Fruit fly (Drosophila melanogaster) whole organism, embryonic: ENCODE data around the gene mRpS7.
A peak's percentile ranks its signal among the peaks of the same experiment; 100 is the strongest.

Source experiments
- Antp ChIP-seq: fragments of 200-800 bp; sonication (Bioruptor generic); optimal IDR thresholded peaks from 3 replicates; lab custom pipeline; 2016; ENCODE audit warnings: missing biosample characterization, missing genetic modification characterization
- BEAF-32 ChIP-seq: fragments of 200-800 bp; sonication (Bioruptor generic); optimal IDR thresholded peaks from 3 replicates; lab custom pipeline; 2017; ENCODE audit warnings: missing biosample characterization, missing genetic modification characterization, mild to moderate bottlenecking, moderate library complexity, missing genetic modification reagents
- Bgb ChIP-seq: fragments of 200-800 bp; sonication (Bioruptor generic); IDR thresholded peaks from 2 replicates; pipeline ENCODE4 v1.3.6; 2022; ENCODE audit warnings: missing biosample characterization, missing genetic modification characterization; ENCODE audit not compliant: partially characterized antibody
- CG10209 ChIP-seq: fragments of 200-800 bp; sonication (Bioruptor generic); optimal IDR thresholded peaks from 3 replicates; lab custom pipeline; 2017; ENCODE audit warnings: missing biosample characterization, mild to moderate bottlenecking, missing genetic modification characterization, missing genetic modification reagents
- CG10462 ChIP-seq: fragments of 200-800 bp; sonication (Bioruptor generic); optimal IDR thresholded peaks from 2 replicates; lab custom pipeline; 2016; ENCODE audit warnings: missing biosample characterization, missing genetic modification characterization
- CG12071 ChIP-seq: fragments of 200-800 bp; sonication (Bioruptor generic); optimal IDR thresholded peaks from 3 replicates; lab custom pipeline; 2018; ENCODE audit warnings: missing biosample characterization, mild to moderate bottlenecking, missing genetic modification characterization
- CG12236 ChIP-seq: fragments of 200-800 bp; sonication (Bioruptor generic); optimal IDR thresholded peaks from 2 replicates; lab custom pipeline; 2016; ENCODE audit warnings: missing biosample characterization, missing genetic modification characterization
- CG14667 ChIP-seq: fragments of 200-800 bp; sonication (Bioruptor generic); IDR thresholded peaks from 2 replicates; pipeline ENCODE4 v1.3.6; 2022; ENCODE audit warnings: missing biosample characterization, missing genetic modification characterization
- CG17359 ChIP-seq: fragments of 200-800 bp; sonication (Bioruptor generic); optimal IDR thresholded peaks from 3 replicates; lab custom pipeline; 2018; ENCODE audit warnings: missing biosample characterization, mild to moderate bottlenecking, missing genetic modification characterization, moderate library complexity
- CG17361 ChIP-seq: fragments of 200-800 bp; sonication (Bioruptor generic); IDR thresholded peaks from 3 replicates; pipeline ENCODE4 v1.3.6; 2022; ENCODE audit warnings: missing biosample characterization, missing genetic modification characterization
- CG17829 ChIP-seq: fragments of 200-800 bp; optimal IDR thresholded peaks from 2 replicates; lab custom pipeline; 2019; ENCODE audit warnings: missing biosample characterization, mild to moderate bottlenecking, missing genetic modification characterization, moderate library complexity
- CG1832 ChIP-seq: fragments of 200-800 bp; sonication (Bioruptor generic); optimal IDR thresholded peaks from 2 replicates; lab custom pipeline; 2017; ENCODE audit warnings: missing biosample characterization, mild to moderate bottlenecking, missing genetic modification characterization, inconsistent platforms
- CG30431 ChIP-seq: fragments of 200-800 bp; sonication (Bioruptor generic); optimal IDR thresholded peaks from 2 replicates; lab custom pipeline; 2017; ENCODE audit warnings: missing biosample characterization, missing genetic modification characterization
- CG31224 ChIP-seq: fragments of 200-800 bp; sonication (Bioruptor generic); IDR thresholded peaks from 2 replicates; pipeline ENCODE4 v1.3.6; 2022; ENCODE audit warnings: missing biosample characterization, missing genetic modification characterization
- CG31388 ChIP-seq: fragments of 200-800 bp; sonication (Bioruptor generic); optimal IDR thresholded peaks from 2 replicates; lab custom pipeline; 2016; ENCODE audit warnings: missing biosample characterization, missing genetic modification characterization
- CG34224 ChIP-seq: fragments of 200-800 bp; sonication (Bioruptor generic); IDR thresholded peaks from 3 replicates; pipeline ENCODE4 v1.3.6; 2022; ENCODE audit warnings: missing biosample characterization, missing genetic modification characterization; ENCODE audit not compliant: partially characterized antibody
- CG5180 ChIP-seq: fragments of 200-800 bp; sonication (Bioruptor generic); optimal IDR thresholded peaks from 3 replicates; lab custom pipeline; 2017; ENCODE audit warnings: missing biosample characterization, missing genetic modification characterization, mild to moderate bottlenecking, moderate library complexity, missing genetic modification reagents
- CG6813 ChIP-seq: fragments of 200-800 bp; sonication (Bioruptor generic); optimal IDR thresholded peaks from 2 replicates; lab custom pipeline; 2017; ENCODE audit warnings: missing biosample characterization, missing genetic modification characterization, mild to moderate bottlenecking, moderate library complexity, missing genetic modification reagents
- CG7839 ChIP-seq: fragments of 200-800 bp; sonication (Bioruptor generic); optimal IDR thresholded peaks from 3 replicates; lab custom pipeline; 2018; ENCODE audit warnings: missing biosample characterization, mild to moderate bottlenecking, missing genetic modification characterization, moderate library complexity
- CG9215 ChIP-seq: fragments of 200-800 bp; sonication (Bioruptor generic); IDR thresholded peaks from 2 replicates; pipeline ENCODE4 v1.3.6; 2022; ENCODE audit warnings: missing biosample characterization, missing genetic modification characterization
- D19A ChIP-seq: fragments of 200-800 bp; optimal IDR thresholded peaks from 3 replicates; lab custom pipeline; 2019; ENCODE audit warnings: missing biosample characterization, mild to moderate bottlenecking, missing genetic modification characterization, moderate library complexity
- Doc3 ChIP-seq: fragments of 200-800 bp; sonication (Bioruptor generic); IDR thresholded peaks from 3 replicates; pipeline ENCODE4 v1.3.6; 2022; ENCODE audit warnings: missing biosample characterization, missing genetic modification characterization; ENCODE audit not compliant: partially characterized antibody
- Fer2 ChIP-seq: fragments of 200-800 bp; sonication (Bioruptor generic); optimal IDR thresholded peaks from 2 replicates; lab custom pipeline; 2018; ENCODE audit warnings: missing biosample characterization, mild to moderate bottlenecking, missing genetic modification characterization, moderate library complexity
- Gug ChIP-seq: fragments of 200-800 bp; sonication (Bioruptor generic); IDR thresholded peaks from 4 replicates; pipeline ENCODE4 v1.3.6; 2022; ENCODE audit warnings: missing biosample characterization, missing genetic modification characterization
- HLH4C ChIP-seq: fragments of 200-800 bp; sonication (Bioruptor generic); IDR thresholded peaks from 3 replicates; pipeline ENCODE4 v1.3.6; 2022; ENCODE audit warnings: missing biosample characterization, missing genetic modification characterization; ENCODE audit not compliant: partially characterized antibody
- Myb ChIP-seq: fragments of 200-800 bp; sonication (Bioruptor generic); optimal IDR thresholded peaks from 2 replicates; lab custom pipeline; 2016; ENCODE audit warnings: missing biosample characterization, missing genetic modification characterization
- Pdp1 ChIP-seq, 2 experiments: fragments of 200-800 bp; sonication (Bioruptor generic); optimal IDR thresholded peaks; 3 replicates each; lab custom pipeline; 2016; ENCODE audit warnings: missing biosample characterization in 2 of 2, missing genetic modification characterization in 2 of 2, mild to moderate bottlenecking in 1 of 2, moderate library complexity in 1 of 2
- Ssrp ChIP-seq: fragments of 200-800 bp; sonication (Bioruptor generic); optimal IDR thresholded peaks from 2 replicates; lab custom pipeline; 2018; ENCODE audit warnings: missing biosample characterization, mild to moderate bottlenecking, missing genetic modification characterization, moderate library complexity
- Trl ChIP-seq, 3 experiments: fragments of >200 bp in 2 of 3; fragments of 200-800 bp in 1 of 3; sonication (Bioruptor generic) in 1 of 3; optimal IDR thresholded peaks; 2 replicates in 1 of 3; 3 replicates in 2 of 3; lab custom pipeline; 2016 to 2017; ENCODE audit warnings: missing biosample characterization in 1 of 3, missing genetic modification characterization in 1 of 3
- al ChIP-seq: fragments of 200-800 bp; sonication (Bioruptor generic); IDR thresholded peaks from 2 replicates; pipeline ENCODE4 v1.3.6; 2022; ENCODE audit warnings: missing biosample characterization, missing genetic modification characterization
- corto ChIP-seq: fragments of 200-800 bp; sonication (Bioruptor generic); optimal IDR thresholded peaks from 2 replicates; lab custom pipeline; 2016; ENCODE audit warnings: missing biosample characterization, mild to moderate bottlenecking, missing genetic modification characterization, moderate library complexity
- dmrt99B ChIP-seq: fragments of 200-800 bp; sonication (Bioruptor generic); optimal IDR thresholded peaks from 2 replicates; lab custom pipeline; 2018; ENCODE audit warnings: missing biosample characterization, mild to moderate bottlenecking, missing genetic modification characterization, moderate library complexity
- emc ChIP-seq: fragments of 200-800 bp; sonication (Bioruptor generic); optimal IDR thresholded peaks from 2 replicates; lab custom pipeline; 2016; ENCODE audit warnings: missing biosample characterization, missing genetic modification characterization
- ewg ChIP-seq: fragments of 200-800 bp; sonication (Bioruptor generic); optimal IDR thresholded peaks from 3 replicates; lab custom pipeline; 2017; ENCODE audit warnings: mild to moderate bottlenecking, missing biosample characterization, missing genetic modification reagents, missing genetic modification characterization
- fd3F ChIP-seq: fragments of 200-800 bp; sonication (Bioruptor generic); optimal IDR thresholded peaks from 2 replicates; lab custom pipeline; 2018; ENCODE audit warnings: missing biosample characterization, mild to moderate bottlenecking, missing genetic modification characterization, moderate library complexity
- gce ChIP-seq: fragments of 200-800 bp; sonication (Bioruptor generic); IDR thresholded peaks from 3 replicates; pipeline ENCODE4 v1.3.6; 2022; ENCODE audit warnings: missing biosample characterization, missing genetic modification characterization
- gsb ChIP-seq: fragments of 200-800 bp; sonication (Bioruptor generic); IDR thresholded peaks from 2 replicates; pipeline ENCODE4 v1.3.6; 2022; ENCODE audit warnings: missing biosample characterization, missing genetic modification characterization
- hbn ChIP-seq: fragments of 200-800 bp; sonication (Bioruptor generic); IDR thresholded peaks from 2 replicates; pipeline ENCODE4 v1.3.6; 2022; ENCODE audit warnings: missing biosample characterization, missing genetic modification characterization; ENCODE audit not compliant: partially characterized antibody
- kah ChIP-seq: fragments of 200-800 bp; sonication (Bioruptor generic); optimal IDR thresholded peaks from 2 replicates; lab custom pipeline; 2018; ENCODE audit warnings: missing biosample characterization, mild to moderate bottlenecking, missing genetic modification characterization
- lilli ChIP-seq: fragments of 200-800 bp; sonication (Bioruptor generic); optimal IDR thresholded peaks from 3 replicates; lab custom pipeline; 2016; ENCODE audit warnings: missing biosample characterization, missing genetic modification characterization
- org-1 ChIP-seq: fragments of 200-800 bp; sonication (Bioruptor generic); optimal IDR thresholded peaks from 2 replicates; lab custom pipeline; 2017; ENCODE audit warnings: missing biosample characterization, missing genetic modification characterization
- pfk ChIP-seq: fragments of 200-800 bp; sonication (Bioruptor generic); optimal IDR thresholded peaks from 2 replicates; lab custom pipeline; 2018; ENCODE audit warnings: missing biosample characterization, mild to moderate bottlenecking, missing genetic modification characterization, moderate library complexity
- pho ChIP-seq: fragments of 200-800 bp; sonication (Bioruptor generic); optimal IDR thresholded peaks from 2 replicates; lab custom pipeline; 2016; ENCODE audit warnings: missing biosample characterization, missing genetic modification characterization
- pum ChIP-seq: fragments of 200-800 bp; sonication (Bioruptor generic); optimal IDR thresholded peaks from 2 replicates; lab custom pipeline; 2016; ENCODE audit warnings: missing biosample characterization, missing genetic modification characterization
- schlank ChIP-seq: fragments of 200-800 bp; sonication (Bioruptor generic); optimal IDR thresholded peaks from 2 replicates; lab custom pipeline; 2018; ENCODE audit warnings: missing biosample characterization, mild to moderate bottlenecking, missing genetic modification characterization
- slp2 ChIP-seq: fragments of 200-800 bp; sonication (Bioruptor generic); optimal IDR thresholded peaks from 2 replicates; lab custom pipeline; 2016; ENCODE audit warnings: missing biosample characterization, missing genetic modification characterization
- trem ChIP-seq: fragments of 200-800 bp; optimal IDR thresholded peaks from 3 replicates; lab custom pipeline; 2019; ENCODE audit warnings: missing biosample characterization, mild to moderate bottlenecking, missing genetic modification characterization, moderate library complexity
- ttk ChIP-seq: fragments of 200-800 bp; sonication (Bioruptor generic); IDR thresholded peaks from 2 replicates; pipeline ENCODE4 v2.1.2; 2022; ENCODE audit warnings: missing biosample characterization, missing genetic modification characterization
- yki ChIP-seq: fragments of >200 bp; optimal IDR thresholded peaks from 3 replicates; lab custom pipeline; 2018
- zf30C ChIP-seq: fragments of 200-800 bp; sonication (Bioruptor generic); optimal IDR thresholded peaks from 3 replicates; lab custom pipeline; 2018; ENCODE audit warnings: missing biosample characterization, mild to moderate bottlenecking, missing genetic modification characterization

The mRpS7 gene

DNA sequence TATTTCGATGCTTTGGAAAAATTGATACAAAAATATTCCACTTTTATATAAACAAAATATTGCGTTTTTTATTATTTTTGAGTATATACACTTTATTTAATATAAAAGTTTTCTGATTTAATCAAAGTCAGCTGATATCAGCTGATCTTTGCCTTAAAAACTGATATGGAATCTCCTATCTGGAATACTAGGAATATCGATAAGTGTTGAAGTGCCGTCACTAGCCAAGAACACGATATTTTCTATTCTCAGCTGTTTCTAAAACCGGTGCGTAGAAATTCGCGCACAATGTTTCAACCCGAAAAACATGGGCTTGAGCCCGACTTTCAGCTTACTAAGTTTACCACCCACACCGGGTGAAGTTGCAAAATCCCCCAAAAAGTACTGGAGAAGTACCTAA is 44.0 kb upstream of the mRpS7 start, which contains the start of gene Sps2 (continued):
- TF ChIP-seq CG12071 (GFP tag; lab: Kevin White, UChicago) (no peak), dmrt99B (tag; lab: Kevin White, UChicago) (no peak), CG9215 (GFP tag; lab: Robert Waterston, UW) (no peak), Bgb (GFP tag; lab: Robert Waterston, UW) (peak; percentile 59; the same call in 1 of the 2 replicates), CG10462 (no peak), hbn (GFP tag; lab: Robert Waterston, UW) (peak; percentile 68; the same call in 1 of the 2 replicates), CG34224 (peak; percentile 80), CG17361 (0 out of 3 replicates have a peak, but pooled peaks have one; percentile 15), CG17829 (tag; lab: Kevin White, UChicago) (peak; percentile 42), BEAF-32 (peak; percentile 78), CG30431 (GFP tag; lab: Kevin White, UChicago) (no peak), gsb (no peak), HLH4C (peak; percentile 53; the same call in 1 of the 3 replicates), corto (GFP tag; lab: Kevin White, UChicago) (no peak), ttk (GFP tag; lab: Robert Waterston, UW) (no peak), zf30C (GFP tag; lab: Kevin White, UChicago) (no peak), slp2 (GFP tag; lab: Kevin White, UChicago) (no peak), Gug (no peak), al (no peak), org-1 (no peak), CG5180 (no peak), gce (GFP tag; lab: Robert Waterston, UW) (no peak), CG7839 (no peak), Doc3 (GFP tag; lab: Robert Waterston, UW) (peak; percentile 78), pum (GFP tag; lab: Kevin White, UChicago) (no peak), Ssrp (no peak), fd3F (GFP tag; lab: Kevin White, UChicago) (no peak), Antp (GFP tag; lab: Kevin White, UChicago) (no peak), kah (no peak), trem (tag; lab: Kevin White, UChicago) (peak; percentile 27), ewg (no peak), CG31224 (GFP tag; lab: Robert Waterston, UW) (no peak), pho (GFP tag; lab: Kevin White, UChicago) (no peak), lilli (GFP tag; lab: Kevin White, UChicago) (peak; percentile 18), Myb (no peak), CG17359 (tag; lab: Kevin White, UChicago) (no peak), CG1832 (GFP tag; lab: Kevin White, UChicago) (no peak), CG14667 (no peak), CG6813 (GFP tag; lab: Kevin White, UChicago) (no peak), emc (GFP tag; lab: Kevin White, UChicago) (no peak), Trl (optimal IDR thresholded peaks at IDR 0.05; lab: Kevin White, UChicago) (no peak), Trl (GFP tag; optimal IDR thresholded peaks at IDR 0.05; lab: Kevin White, UChicago) (no peak), Pdp1 (GFP tag; optimal IDR thresholded peaks at IDR 0.05; lab: Kevin White, UChicago) (peak in 1 of 2 experiments; percentile 27), CG31388 (GFP tag; lab: Kevin White, UChicago) (no peak), CG12236 (no peak), Fer2 (tag; lab: Kevin White, UChicago) (no peak), yki (lab: Kevin White, UChicago) (no peak), D19A (tag; lab: Kevin White, UChicago) (peak; percentile 16), pfk (GFP tag; lab: Kevin White, UChicago) (peak; percentile 44), schlank (tag; lab: Kevin White, UChicago) (no peak), CG10209 (GFP tag; lab: Kevin White, UChicago) (no peak)
